Worm (Caenorhabditis elegans) whole organism, dauer: Measurements from ENCODE around the gene H18N23.2.
"Not testable (repeated sequence)": the region's sequence is repeated elsewhere in the genome, so short reads cannot be mapped to it uniquely, and the experiment has no call there.

ENCODE experiments used
- unc-62 ChIP-seq: sonication (generic microtip); optimal IDR thresholded peaks from 2 replicates; lab custom pipeline; 2017; ENCODE audit warnings: missing biosample characterization, missing genetic modification reagents, missing genetic modification characterization

H18N23.2 gene

DNA sequence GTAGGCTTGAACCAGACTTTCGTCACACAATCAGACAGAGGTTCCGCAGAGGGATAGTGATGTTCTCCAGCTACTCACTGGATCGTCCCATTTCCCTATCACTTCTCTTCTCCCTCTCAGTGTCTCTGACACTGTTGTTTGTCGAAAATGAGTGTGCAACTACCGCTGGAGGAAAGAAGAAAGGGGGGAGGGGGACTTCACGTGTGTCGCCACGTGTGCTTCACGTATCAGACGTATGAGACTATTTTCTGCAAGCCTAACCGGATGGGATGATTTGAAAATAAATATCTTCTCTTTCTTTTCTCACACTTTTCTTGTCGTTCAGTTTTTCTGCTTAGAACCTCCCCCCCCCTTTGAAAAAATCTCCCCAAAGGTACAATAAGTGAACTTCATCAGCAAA lies at the start of gene H18N23.2:
Gene H18N23.2, minus strand, starts transcription at position 82 of the 400 bp plus-strand sequence.
- TF ChIP-seq unc-62 = no peak

DNA sequence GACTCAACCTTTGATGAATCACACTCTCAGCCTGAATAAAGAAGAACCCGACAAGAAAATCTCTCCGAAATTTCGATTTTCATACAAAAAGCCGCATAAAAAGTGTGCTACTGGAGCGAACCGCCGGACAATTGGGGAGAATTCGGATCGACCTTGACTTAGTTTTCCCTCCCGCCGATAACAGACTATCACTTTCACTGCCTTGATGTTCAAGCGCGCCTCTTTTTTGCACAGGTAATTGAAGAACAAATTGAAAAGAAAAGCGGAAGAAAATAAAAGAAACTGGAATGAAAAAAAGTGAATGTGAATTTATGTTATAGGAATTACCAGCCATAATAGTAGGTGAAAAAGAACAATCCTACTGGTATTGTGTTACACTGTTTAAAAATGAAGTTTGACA lies 45.3 kb upstream of the H18N23.2 start:
- TF ChIP-seq unc-62 = no peak

DNA sequence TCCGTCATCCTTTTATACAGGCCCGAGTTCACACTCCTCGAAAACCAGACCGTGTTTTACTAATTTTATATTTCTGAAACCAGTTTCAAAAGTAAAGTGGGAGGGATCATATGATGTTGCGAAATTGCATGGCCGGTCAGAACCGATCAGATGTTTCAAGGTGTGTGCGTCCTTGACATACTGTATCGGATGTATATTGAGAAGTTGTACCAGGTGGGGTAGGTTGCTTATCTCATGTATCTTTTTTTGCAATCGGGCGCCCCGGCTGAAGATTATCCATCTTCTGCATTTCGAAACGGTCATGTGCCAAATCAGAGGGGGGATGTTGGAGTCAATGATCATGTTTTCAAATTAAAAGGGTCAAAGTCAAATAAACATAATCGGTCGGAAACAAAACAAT lies 44.1 kb upstream of the H18N23.2 start, which contains the start of gene T23E7.6:
Gene T23E7.6, minus strand, starts transcription at position 45 of the 400 bp plus-strand sequence.
- no peak for TF ChIP-seq unc-62

DNA sequence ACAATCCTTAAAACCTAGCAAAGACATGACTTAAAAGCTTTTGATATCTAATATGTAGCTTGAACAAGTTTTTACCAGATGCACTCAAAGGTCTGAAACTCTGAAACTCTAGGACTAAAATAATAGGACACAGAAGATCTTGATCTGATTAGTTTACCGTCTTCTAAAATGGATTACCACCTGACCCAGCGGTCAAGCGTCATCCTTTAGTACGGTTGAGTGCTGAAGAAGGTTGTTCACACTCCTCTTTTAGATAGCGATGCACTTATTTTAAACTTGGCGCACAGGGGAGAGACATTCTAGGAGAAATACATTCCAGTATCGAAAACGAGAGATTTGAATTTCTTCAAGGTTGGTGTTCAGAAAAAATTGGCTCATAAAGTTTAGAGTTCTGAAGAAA lies 43.0 kb upstream of the H18N23.2 start:
- no peak for TF ChIP-seq unc-62

DNA sequence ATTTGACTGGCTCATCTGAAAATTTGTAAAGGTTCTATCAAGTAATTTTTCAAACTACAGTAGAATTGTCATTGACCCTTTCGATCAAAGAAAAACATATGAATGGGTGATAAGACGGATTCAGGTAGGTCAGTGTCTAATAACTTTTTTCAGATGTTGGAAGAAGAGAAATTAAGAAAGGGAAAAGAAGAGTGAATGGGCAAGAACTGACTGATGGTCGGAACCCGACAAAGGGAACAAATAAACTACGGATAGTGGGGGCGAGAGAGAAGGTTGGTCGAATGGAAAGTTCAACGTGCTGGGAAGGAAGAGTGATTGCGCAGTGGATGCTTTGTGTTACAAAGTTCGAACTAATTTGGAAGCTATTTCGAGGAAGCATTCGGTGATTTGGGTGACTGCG lies 41.6 kb upstream of the H18N23.2 start:
- TF ChIP-seq unc-62 = no peak

DNA sequence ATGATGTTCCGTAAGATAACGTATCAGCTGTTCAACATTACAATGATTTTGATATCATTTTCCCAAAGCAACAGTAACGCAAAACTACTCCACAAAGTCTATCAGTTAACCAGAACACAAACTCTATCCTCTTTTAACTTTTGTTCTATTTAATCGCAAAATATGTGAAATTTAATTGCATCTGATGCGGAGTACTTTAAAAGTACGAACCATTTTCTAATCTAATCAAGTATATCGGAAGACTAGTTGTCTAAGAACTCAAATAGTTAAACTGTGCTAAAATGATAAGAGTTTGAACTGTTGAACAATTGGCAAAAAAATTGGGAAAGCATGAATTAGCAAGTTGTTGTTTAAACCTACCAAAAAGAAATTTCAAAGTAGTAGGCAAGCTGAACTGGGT lies 40.9 kb upstream of the H18N23.2 start:
- TF ChIP-seq unc-62 = no peak

DNA sequence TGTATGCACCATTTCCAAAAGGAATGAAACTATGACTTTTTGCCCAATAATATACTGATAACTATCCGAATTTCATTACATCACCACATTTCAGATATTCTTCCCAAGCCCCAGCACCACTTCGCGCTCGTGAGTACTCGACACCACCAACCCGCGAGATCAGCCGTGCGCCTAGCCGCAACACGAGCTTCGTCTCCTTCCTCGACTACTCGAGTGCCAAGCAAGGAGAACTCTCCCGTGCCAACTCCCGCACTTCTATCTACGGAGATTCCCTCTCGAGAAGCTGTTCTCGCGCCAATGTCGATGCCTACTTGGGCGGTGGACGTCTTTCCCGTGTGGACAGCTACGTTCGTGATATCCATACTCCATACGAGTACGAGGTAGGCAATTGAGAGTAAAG lies 36.0 kb upstream of the H18N23.2 start:
- TF ChIP-seq unc-62 = no peak

DNA sequence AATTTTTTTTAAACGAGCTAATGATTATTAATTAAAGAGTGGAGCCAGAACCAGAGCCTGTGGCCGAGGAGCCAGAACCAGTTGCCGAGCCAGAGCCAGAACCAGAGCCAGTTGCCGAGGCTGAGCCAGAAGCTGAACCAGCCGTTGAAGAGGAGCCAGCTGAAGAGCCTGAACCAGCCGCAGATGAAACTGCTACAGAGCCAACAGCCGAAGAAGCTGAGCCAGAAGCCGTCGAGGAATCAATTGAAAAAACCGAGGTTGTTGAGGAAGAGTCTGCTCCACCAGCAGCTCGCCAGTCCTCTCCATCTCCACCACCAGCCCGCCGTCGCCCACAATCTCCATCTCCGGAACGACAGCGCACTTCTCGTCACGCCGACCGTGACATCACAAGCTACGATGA lies 35.1 kb upstream of the H18N23.2 start:
- no peak for TF ChIP-seq unc-62

DNA sequence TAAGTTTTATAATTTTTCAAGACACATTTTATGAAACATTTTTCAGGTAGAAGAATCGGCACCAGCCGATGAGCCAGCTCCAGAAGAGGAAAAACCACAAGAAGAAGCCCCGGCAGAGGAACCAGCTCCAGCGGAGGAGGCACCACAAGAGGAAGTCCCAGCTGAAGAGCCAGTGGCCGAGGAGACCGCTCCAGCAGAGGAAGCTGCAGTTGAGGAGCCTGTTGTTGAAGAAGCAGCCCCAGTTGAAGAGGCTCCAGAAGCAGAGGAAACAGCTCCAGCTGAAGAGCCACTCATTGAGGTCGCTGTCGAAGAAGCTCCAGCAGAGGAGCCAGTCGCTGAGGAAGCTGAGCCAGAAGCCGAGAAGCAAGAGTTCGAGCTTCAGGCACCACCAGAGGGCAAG lies 33.6 kb upstream of the H18N23.2 start:
- no peak for TF ChIP-seq unc-62

DNA sequence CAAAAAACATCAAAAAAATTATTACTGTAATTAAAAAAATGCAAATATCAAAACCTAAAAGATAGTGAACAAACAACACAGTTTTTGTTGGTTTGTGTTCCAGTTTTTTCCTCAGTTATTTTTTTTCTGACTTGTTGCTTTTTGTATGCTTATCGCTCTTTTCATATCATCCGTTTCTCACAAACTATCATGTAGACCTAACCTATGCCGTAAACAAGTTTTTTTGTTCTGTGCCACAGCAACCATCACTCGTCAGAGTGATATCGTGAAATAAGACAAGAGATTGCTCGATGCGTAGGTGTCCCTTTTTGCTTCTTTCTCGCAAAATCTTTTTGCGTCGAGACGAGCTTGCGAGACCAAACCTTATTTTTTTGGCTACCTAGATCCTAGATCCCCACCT lies 31.6 kb upstream of the H18N23.2 start:
- TF ChIP-seq unc-62 = no peak

DNA sequence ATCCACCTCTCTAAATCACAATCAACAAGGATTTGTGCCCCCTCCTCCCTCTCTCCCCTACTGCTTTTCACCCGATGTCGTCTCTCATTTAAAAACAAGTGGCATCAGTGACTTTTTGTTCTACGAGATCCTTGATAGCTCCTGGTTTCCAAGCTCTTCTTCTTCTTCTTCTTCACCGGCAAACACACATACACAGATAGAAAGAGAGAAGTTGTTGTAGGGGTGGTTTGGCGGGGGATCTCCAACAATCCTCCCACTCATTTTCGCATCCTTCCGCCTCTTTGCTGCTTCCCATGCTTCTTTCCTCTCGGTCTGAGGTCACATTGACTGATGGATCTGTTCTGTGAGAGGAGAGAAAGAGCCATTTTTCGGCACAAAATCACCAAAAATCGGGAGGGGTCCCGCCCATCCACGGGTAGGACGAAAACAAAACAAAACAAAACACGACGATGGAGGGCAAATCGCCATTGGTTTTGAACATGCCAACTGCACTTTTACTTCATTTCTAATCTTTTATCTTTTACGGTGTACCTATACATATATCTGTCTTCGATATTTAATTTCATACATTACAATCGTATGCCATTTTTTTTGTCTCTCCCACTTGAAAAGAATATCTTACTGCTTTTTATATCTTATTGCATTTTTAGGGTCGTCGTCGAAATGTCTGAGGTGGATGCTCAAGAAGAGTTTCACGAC lies 29.9 kb upstream of the H18N23.2 start, which contains the start of gene T23E7.2:
Gene T23E7.2, plus strand, starts transcription at position 649 of the 699 bp plus-strand sequence.
- TF ChIP-seq unc-62 = no peak

DNA sequence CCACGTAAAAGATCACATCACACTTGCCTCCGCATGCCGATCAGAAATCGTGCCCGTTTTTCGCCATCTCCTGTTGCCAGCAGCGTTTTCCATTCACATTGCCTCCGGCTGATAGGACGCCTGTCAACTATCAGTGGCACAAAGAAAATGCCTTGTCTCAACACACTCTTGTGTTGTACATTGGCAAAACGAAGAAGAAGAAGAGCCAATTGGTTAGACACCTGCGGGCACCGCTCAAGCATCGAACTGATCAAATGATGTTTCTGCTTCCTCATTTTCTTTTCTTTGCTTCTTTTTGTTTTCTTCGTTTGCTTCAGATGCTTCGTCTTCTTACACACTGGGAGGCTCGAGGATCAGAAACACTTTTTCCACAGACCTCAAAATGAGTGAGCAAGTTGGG lies 26.6 kb upstream of the H18N23.2 start:
- TF ChIP-seq unc-62 = no peak

DNA sequence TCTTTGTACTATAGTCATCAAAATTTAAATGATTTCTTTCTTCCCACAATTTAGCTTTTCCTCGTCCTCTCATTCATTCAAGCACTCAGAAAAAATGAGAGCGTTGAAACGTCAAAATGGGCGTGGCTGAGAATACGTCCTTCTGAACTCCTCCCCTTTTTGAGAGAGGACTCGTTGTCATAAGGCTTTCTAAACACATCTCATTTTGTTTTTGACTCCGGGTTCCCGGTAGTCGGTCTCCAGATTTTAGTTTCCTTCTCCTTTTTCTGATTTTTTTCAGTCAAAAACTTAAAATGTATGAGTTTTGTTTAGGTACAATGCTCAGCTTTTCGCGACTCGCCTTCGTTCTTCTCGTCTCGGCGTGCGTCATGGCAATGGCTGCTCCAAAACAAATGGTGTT lies 21.5 kb upstream of the H18N23.2 start, which contains the start of gene nlp-6:
Gene nlp-6, plus strand, starts transcription at position 301 of the 400 bp plus-strand sequence.
- no peak for TF ChIP-seq unc-62

DNA sequence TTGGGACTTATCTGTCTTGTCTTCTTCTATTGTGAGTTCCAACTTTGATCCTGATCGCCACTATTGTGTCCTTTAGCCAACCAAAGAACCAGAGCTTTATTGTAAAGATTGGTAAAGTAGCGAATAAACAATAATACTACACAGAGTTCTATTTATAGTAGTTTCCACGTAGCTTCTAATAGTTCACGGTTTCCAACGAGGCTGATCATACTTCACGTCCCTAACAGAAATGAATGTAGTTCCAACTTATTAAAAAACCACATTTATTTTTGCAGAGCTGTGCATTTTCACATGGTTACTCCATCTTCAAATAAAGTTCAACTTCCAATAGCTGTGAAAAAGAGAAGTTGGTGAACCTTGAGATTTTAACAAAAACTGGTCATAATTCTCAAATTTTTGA lies 8.7 kb upstream of the H18N23.2 start, which contains the start of gene tmem-218:
Gene tmem-218, plus strand, starts transcription at position 301 of the 400 bp plus-strand sequence.
- TF ChIP-seq unc-62 = not testable (repeated sequence)

DNA sequence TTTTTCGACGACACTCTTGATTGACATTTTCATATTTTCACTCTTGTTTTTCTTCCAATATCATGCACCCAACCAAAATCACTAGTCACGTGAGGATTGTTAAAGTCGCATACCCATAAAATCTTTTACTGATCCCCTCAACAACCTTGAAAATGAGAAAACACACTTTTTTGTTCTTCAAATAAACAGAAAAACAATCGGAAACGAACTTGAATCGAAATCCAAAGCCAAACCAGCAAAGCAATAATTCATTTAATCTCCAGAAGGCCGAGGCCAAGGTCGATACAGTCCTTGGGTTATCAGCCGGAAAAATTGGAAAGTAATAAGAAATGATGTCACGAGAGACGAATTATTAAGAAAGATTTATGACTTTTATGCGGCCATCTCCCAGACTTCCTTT lies 3.1 kb upstream of the H18N23.2 start:
- TF ChIP-seq unc-62 = no peak

DNA sequence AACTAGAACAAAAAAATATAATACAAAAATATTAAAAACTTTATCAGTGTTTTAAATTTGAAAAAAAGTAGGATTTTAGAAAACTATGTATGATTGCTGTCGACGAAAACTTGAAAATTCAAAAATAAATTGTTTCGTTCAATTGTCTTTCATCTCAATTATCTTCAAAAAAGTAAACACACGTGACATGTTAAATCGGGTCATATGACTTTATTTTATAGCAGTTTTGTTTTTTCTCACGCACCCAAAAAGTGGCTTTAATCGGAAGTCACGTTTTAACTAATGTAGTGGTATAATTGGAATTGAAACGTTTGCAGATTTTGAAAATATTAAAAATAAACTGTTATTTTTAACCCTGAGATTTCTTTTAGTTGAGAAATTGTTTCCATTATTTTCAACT lies 2.2 kb upstream of the H18N23.2 start:
- TF ChIP-seq unc-62 = no peak

DNA sequence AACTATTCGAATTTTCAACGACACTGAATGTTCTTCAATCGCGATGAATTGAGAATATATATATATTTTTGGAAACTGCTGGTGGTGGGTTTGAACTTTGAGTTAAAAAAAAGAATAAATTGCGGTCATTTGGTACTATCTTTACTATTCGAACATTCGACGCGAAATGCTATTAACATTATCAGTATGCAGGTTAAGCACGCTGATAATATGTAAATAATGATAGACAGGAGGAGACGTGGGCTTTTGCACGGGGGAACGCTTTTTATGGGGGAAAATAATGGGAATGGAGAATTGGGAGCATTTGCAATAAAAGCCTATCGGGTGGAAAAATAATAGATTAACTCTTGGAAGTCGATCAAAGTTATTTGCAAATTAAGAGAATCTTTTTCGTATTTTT lies 1.7 kb downstream of the H18N23.2 start:
- no peak for TF ChIP-seq unc-62

DNA sequence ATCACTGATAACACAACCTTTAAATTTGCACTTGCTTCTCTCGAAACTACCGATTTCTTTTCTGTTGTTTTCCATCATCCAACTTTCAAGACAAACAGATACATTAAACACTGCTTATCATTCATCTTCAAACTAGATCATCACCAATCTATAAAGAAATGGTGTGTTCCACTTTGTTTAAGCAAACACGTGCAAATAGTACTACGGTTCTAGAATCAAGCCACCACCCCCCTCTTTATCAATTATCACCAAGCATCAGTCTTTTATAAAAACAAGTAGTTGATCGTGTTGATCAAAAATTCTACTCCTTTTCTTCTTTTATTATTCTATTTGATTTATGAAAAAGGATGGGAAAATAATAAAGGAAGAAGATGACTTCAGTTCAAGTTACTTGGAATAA lies 2.2 kb downstream of the H18N23.2 start:
- no peak for TF ChIP-seq unc-62

DNA sequence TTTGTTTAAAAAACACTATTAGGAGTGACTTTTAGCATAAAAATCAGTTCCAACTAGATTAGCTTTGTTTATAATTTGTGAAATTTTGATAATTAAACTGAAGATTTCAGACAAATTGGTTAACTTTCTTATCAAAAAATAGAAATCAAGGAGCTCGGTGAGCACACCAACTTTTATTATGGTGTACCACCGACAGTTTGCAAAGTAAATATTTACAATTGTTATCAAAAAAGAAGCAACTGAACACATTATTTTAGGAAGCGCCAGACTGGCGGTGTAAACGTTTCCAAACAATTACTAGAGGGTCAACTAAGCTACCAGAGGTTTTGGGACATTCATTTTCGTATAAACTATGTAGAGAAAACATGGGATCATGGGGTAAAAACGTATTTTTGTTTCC lies 3.1 kb downstream of the H18N23.2 start:
- TF ChIP-seq unc-62 = no peak
